Fruit fly (Drosophila melanogaster) whole organism, embryonic: ENCODE data around the gene beta'COP.

Source experiments
- CG10267 ChIP-seq: fragments of 200-800 bp; sonication (Bioruptor generic); optimal IDR thresholded peaks from 2 replicates; lab custom pipeline; 2018; ENCODE audit warnings: missing biosample characterization, mild to moderate bottlenecking, missing genetic modification characterization, moderate library complexity
- CG10431 ChIP-seq: fragments of 200-800 bp; sonication (Bioruptor generic); optimal IDR thresholded peaks from 3 replicates; lab custom pipeline; 2018; ENCODE audit warnings: missing biosample characterization, mild to moderate bottlenecking, missing genetic modification characterization
- CG12155 ChIP-seq: fragments of 200-800 bp; sonication (Bioruptor generic); optimal IDR thresholded peaks from 3 replicates; lab custom pipeline; 2016; ENCODE audit warnings: missing biosample characterization, missing genetic modification characterization
- CG14667 ChIP-seq: fragments of 200-800 bp; sonication (Bioruptor generic); IDR thresholded peaks from 2 replicates; pipeline ENCODE4 v1.3.6; 2022; ENCODE audit warnings: missing biosample characterization, missing genetic modification characterization
- CG14710 ChIP-seq: fragments of 200-800 bp; sonication (Bioruptor generic); optimal IDR thresholded peaks from 3 replicates; lab custom pipeline; 2019; ENCODE audit warnings: missing biosample characterization, mild to moderate bottlenecking, missing genetic modification characterization, moderate library complexity
- CG15011 ChIP-seq: fragments of 200-800 bp; sonication (Bioruptor generic); optimal IDR thresholded peaks from 3 replicates; lab custom pipeline; 2018; ENCODE audit warnings: missing biosample characterization, mild to moderate bottlenecking, missing genetic modification characterization
- CG15696 ChIP-seq: fragments of 200-800 bp; sonication (Bioruptor generic); optimal IDR thresholded peaks from 2 replicates; lab custom pipeline; 2019; ENCODE audit warnings: missing biosample characterization, mild to moderate bottlenecking, missing genetic modification characterization, moderate library complexity
- CG1832 ChIP-seq: fragments of 200-800 bp; sonication (Bioruptor generic); optimal IDR thresholded peaks from 2 replicates; lab custom pipeline; 2017; ENCODE audit warnings: missing biosample characterization, mild to moderate bottlenecking, missing genetic modification characterization, inconsistent platforms
- CG18619 ChIP-seq: fragments of 200-800 bp; sonication (Bioruptor generic); optimal IDR thresholded peaks from 3 replicates; lab custom pipeline; 2017; ENCODE audit warnings: missing biosample characterization, mild to moderate bottlenecking, missing genetic modification characterization
- CG2678 ChIP-seq: fragments of 200-800 bp; sonication (Bioruptor generic); optimal IDR thresholded peaks from 3 replicates; lab custom pipeline; 2019; ENCODE audit warnings: missing biosample characterization, mild to moderate bottlenecking, missing genetic modification characterization, moderate library complexity
- CG30020 ChIP-seq: fragments of 200-800 bp; optimal IDR thresholded peaks from 2 replicates; lab custom pipeline; 2019; ENCODE audit warnings: missing biosample characterization, mild to moderate bottlenecking, missing genetic modification characterization, moderate library complexity
- CG3163 ChIP-seq: fragments of 200-800 bp; sonication (Bioruptor generic); optimal IDR thresholded peaks from 3 replicates; lab custom pipeline; 2016; ENCODE audit warnings: missing biosample characterization, missing genetic modification characterization
- CG32532 ChIP-seq: fragments of 200-800 bp; sonication (Bioruptor generic); IDR thresholded peaks from 2 replicates; pipeline ENCODE4 v1.3.6; 2022; ENCODE audit warnings: missing biosample characterization, missing genetic modification characterization
- CG4820 ChIP-seq: fragments of 200-800 bp; sonication (Bioruptor generic); optimal IDR thresholded peaks from 3 replicates; lab custom pipeline; 2016; ENCODE audit warnings: missing biosample characterization, missing genetic modification characterization
- CG5953 ChIP-seq: fragments of 200-800 bp; sonication (Bioruptor generic); IDR thresholded peaks from 2 replicates; pipeline ENCODE4 v1.3.6; 2022; ENCODE audit warnings: missing biosample characterization, missing genetic modification characterization
- CG6854 ChIP-seq: fragments of 200-800 bp; sonication (Bioruptor generic); optimal IDR thresholded peaks from 3 replicates; lab custom pipeline; 2017; ENCODE audit warnings: missing biosample characterization, mild to moderate bottlenecking, missing genetic modification characterization
- CG7839 ChIP-seq: fragments of 200-800 bp; sonication (Bioruptor generic); optimal IDR thresholded peaks from 3 replicates; lab custom pipeline; 2018; ENCODE audit warnings: missing biosample characterization, mild to moderate bottlenecking, missing genetic modification characterization, moderate library complexity
- CG9215 ChIP-seq: fragments of 200-800 bp; sonication (Bioruptor generic); IDR thresholded peaks from 2 replicates; pipeline ENCODE4 v1.3.6; 2022; ENCODE audit warnings: missing biosample characterization, missing genetic modification characterization
- CG9437 ChIP-seq: fragments of 200-800 bp; sonication (Bioruptor generic); optimal IDR thresholded peaks from 2 replicates; lab custom pipeline; 2018; ENCODE audit warnings: missing biosample characterization, mild to moderate bottlenecking, missing genetic modification characterization
- CG9727 ChIP-seq: fragments of 200-800 bp; sonication (Bioruptor generic); optimal IDR thresholded peaks from 3 replicates; lab custom pipeline; 2017; ENCODE audit warnings: missing biosample characterization, mild to moderate bottlenecking, missing genetic modification characterization
- CHES-1-like ChIP-seq: fragments of 200-800 bp; sonication (Bioruptor generic); optimal IDR thresholded peaks from 2 replicates; lab custom pipeline; 2016; ENCODE audit warnings: missing biosample characterization, missing genetic modification characterization
- D19A ChIP-seq: fragments of 200-800 bp; optimal IDR thresholded peaks from 3 replicates; lab custom pipeline; 2019; ENCODE audit warnings: missing biosample characterization, mild to moderate bottlenecking, missing genetic modification characterization, moderate library complexity
- Dref ChIP-seq: fragments of 200-800 bp; sonication (Bioruptor generic); IDR thresholded peaks from 2 replicates; pipeline ENCODE4 v1.3.6; 2022; ENCODE audit warnings: missing biosample characterization, missing genetic modification characterization
- Ets65A ChIP-seq: fragments of 200-800 bp; sonication (Bioruptor generic); peaks from one replicate; lab custom pipeline; 2016; ENCODE audit warnings: missing biosample characterization, missing genetic modification characterization
- GATAe ChIP-seq: fragments of 200-800 bp; sonication (Bioruptor generic); conservative IDR thresholded peaks from 2 replicates; pipeline ENCODE4 v1.3.6; 2022; ENCODE audit warnings: missing biosample characterization, missing genetic modification characterization
- HHEX ChIP-seq: fragments of 200-800 bp; sonication (Bioruptor generic); optimal IDR thresholded peaks from 3 replicates; lab custom pipeline; 2017; ENCODE audit warnings: missing biosample characterization, mild to moderate bottlenecking, missing genetic modification characterization, missing genetic modification reagents
- MBD-R2 ChIP-seq: fragments of 200-800 bp; sonication (Bioruptor generic); IDR thresholded peaks from 2 replicates; pipeline ENCODE4 v1.3.6; 2022; ENCODE audit warnings: missing biosample characterization, missing genetic modification characterization
- Med ChIP-seq: fragments of 200-800 bp; sonication (Bioruptor generic); peaks from one replicate; lab custom pipeline; 2016; ENCODE audit warnings: missing biosample characterization, missing genetic modification characterization, mild to moderate bottlenecking, inconsistent platforms, moderate library complexity
- Mes4 ChIP-seq: fragments of 200-800 bp; sonication (Bioruptor generic); optimal IDR thresholded peaks from 2 replicates; lab custom pipeline; 2016; ENCODE audit warnings: missing biosample characterization, missing genetic modification characterization
- NC2β ChIP-seq: fragments of 200-800 bp; sonication (Bioruptor generic); optimal IDR thresholded peaks from 2 replicates; lab custom pipeline; 2016; ENCODE audit warnings: missing biosample characterization, missing genetic modification characterization
- Optix ChIP-seq: fragments of 200-800 bp; sonication (Bioruptor generic); IDR thresholded peaks from 3 replicates; pipeline ENCODE4 v1.3.6; 2022; ENCODE audit warnings: missing biosample characterization, missing genetic modification characterization
- cwo ChIP-seq: fragments of 200-800 bp; sonication (Bioruptor generic); optimal IDR thresholded peaks from 3 replicates; lab custom pipeline; 2017; ENCODE audit warnings: missing biosample characterization, missing genetic modification characterization, mild to moderate bottlenecking, moderate library complexity, missing genetic modification reagents
- eve ChIP-seq, 2 experiments: fragments of >200 bp; optimal IDR thresholded peaks; 2 replicates each; lab custom pipeline; 2017; ENCODE audit warnings: missing biosample characterization in 2 of 2, missing genetic modification characterization in 2 of 2
- gcm2 ChIP-seq: fragments of 200-800 bp; sonication (Bioruptor generic); optimal IDR thresholded peaks from 2 replicates; lab custom pipeline; 2016; ENCODE audit warnings: missing biosample characterization, missing genetic modification characterization
- grau ChIP-seq: fragments of 200-800 bp; optimal IDR thresholded peaks from 3 replicates; lab custom pipeline; 2019; ENCODE audit warnings: missing biosample characterization, mild to moderate bottlenecking, missing genetic modification characterization, moderate library complexity
- ham ChIP-seq: fragments of 200-800 bp; sonication (Bioruptor generic); IDR thresholded peaks from 2 replicates; pipeline ENCODE4 v1.3.6; 2022; ENCODE audit warnings: missing biosample characterization, missing genetic modification characterization
- hb ChIP-seq: fragments of 200-800 bp; sonication (Bioruptor generic); IDR thresholded peaks from 3 replicates; pipeline ENCODE4 v1.3.6; 2022; ENCODE audit warnings: missing biosample characterization, missing genetic modification characterization; ENCODE audit not compliant: partially characterized antibody
- kay ChIP-seq: fragments of 200-800 bp; sonication (Bioruptor generic); optimal IDR thresholded peaks from 2 replicates; lab custom pipeline; 2016; ENCODE audit warnings: missing biosample characterization, missing genetic modification characterization
- ken ChIP-seq: fragments of 200-800 bp; sonication (Bioruptor generic); IDR thresholded peaks from 3 replicates; pipeline ENCODE4 v1.3.6; 2022; ENCODE audit warnings: missing biosample characterization, missing genetic modification characterization
- klu ChIP-seq: fragments of 200-800 bp; sonication (Bioruptor generic); IDR thresholded peaks from 2 replicates; pipeline ENCODE4 v1.3.6; 2022; ENCODE audit warnings: missing biosample characterization, missing genetic modification characterization
- onecut ChIP-seq: fragments of 200-800 bp; sonication (Bioruptor generic); IDR thresholded peaks from 2 replicates; pipeline ENCODE4 v1.3.6; 2022; ENCODE audit warnings: missing biosample characterization, missing genetic modification characterization
- pan ChIP-seq, 4 experiments: fragments of >200 bp in 3 of 4; fragments of 200-800 bp in 1 of 4; sonication (Bioruptor generic) in 1 of 4; optimal IDR thresholded peaks in 3 of 4; IDR thresholded peaks in 1 of 4; 2 replicates each; pipeline versions ENCODE4 v1.3.6 to Lab custom; 2017 to 2022; ENCODE audit warnings: missing biosample characterization in 2 of 4, missing genetic modification characterization in 2 of 4, mixed read lengths in 1 of 4
- pho ChIP-seq: fragments of 200-800 bp; sonication (Bioruptor generic); optimal IDR thresholded peaks from 2 replicates; lab custom pipeline; 2016; ENCODE audit warnings: missing biosample characterization, missing genetic modification characterization
- ranshi ChIP-seq: fragments of 200-800 bp; sonication (Bioruptor generic); IDR thresholded peaks from 2 replicates; pipeline ENCODE4 v1.3.6; 2022; ENCODE audit warnings: missing biosample characterization, missing genetic modification characterization
- sens ChIP-seq: fragments of 200-800 bp; sonication (Bioruptor generic); peaks from one replicate; lab custom pipeline; 2016; ENCODE audit warnings: missing biosample characterization, missing genetic modification characterization
- shn ChIP-seq: fragments of 200-800 bp; sonication (Bioruptor generic); optimal IDR thresholded peaks from 3 replicates; lab custom pipeline; 2016; ENCODE audit warnings: missing biosample characterization, missing genetic modification characterization
- trh ChIP-seq: fragments of 200-800 bp; sonication (Bioruptor generic); optimal IDR thresholded peaks from 2 replicates; lab custom pipeline; 2016; ENCODE audit warnings: missing biosample characterization, missing genetic modification characterization
- tx ChIP-seq: fragments of 200-800 bp; sonication (Bioruptor generic); optimal IDR thresholded peaks from 2 replicates; lab custom pipeline; 2016; ENCODE audit warnings: missing biosample characterization, missing genetic modification characterization
- vnd ChIP-seq: fragments of 200-800 bp; sonication (Bioruptor generic); IDR thresholded peaks from 3 replicates; pipeline ENCODE4 v1.3.6; 2022; ENCODE audit warnings: missing biosample characterization, missing genetic modification characterization; ENCODE audit not compliant: partially characterized antibody
- zfh2 ChIP-seq: fragments of 200-800 bp; sonication (Bioruptor generic); optimal IDR thresholded peaks from 2 replicates; lab custom pipeline; 2016; ENCODE audit warnings: missing biosample characterization, missing genetic modification characterization

Gene beta'COP

DNA sequence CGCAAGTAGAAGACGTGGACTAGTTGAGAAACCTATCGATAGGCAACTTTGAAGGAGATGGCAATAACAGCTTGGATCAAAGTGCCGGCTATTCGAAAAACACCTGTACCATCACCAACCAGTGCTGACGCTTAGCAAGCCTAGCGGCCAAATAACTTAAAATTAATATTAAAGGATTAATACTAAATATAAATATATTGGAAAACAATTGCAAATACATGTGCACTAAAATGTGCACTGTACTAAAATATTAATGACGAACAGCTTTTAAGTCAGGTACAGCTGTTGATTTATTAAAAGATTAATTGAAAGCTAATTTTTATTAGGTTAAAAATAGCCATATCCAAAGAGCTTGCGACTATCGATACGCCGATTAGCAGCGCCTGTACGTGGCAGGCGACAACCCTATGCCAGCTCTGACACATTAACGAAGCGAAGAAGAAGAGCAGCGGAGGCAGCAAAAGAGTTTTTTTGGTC lies at the start of gene beta'COP, which contains the start of gene CG9302 (continued):
- TF ChIP-seq tx, result peak; percentile 5
- peak in 1 of 2 experiments; percentile 72 for TF ChIP-seq pan (optimal IDR thresholded peaks at IDR 0.05; lab: Kevin White, UChicago)
- peak; percentile 47 to 72 for TF ChIP-seq pan (GFP tag; optimal IDR thresholded peaks at IDR 0.05 in 1 of 2, IDR thresholded peaks at IDR 0.05 in 1 of 2)
- TF ChIP-seq onecut (GFP tag; lab: Robert Waterston, UW), result 0 out of 2 replicates have a peak, but pooled peaks have one; percentile 17
- no peak for TF ChIP-seq NC2β (GFP tag; lab: Kevin White, UChicago)
- 0 out of 2 replicates have a peak, but pooled peaks have one; percentile 35 for TF ChIP-seq ranshi (GFP tag; lab: Robert Waterston, UW)
- peak; percentile 79 for TF ChIP-seq CG15696 (tag; lab: Kevin White, UChicago)
- TF ChIP-seq vnd (GFP tag; lab: Robert Waterston, UW), result peak; percentile 72; the same call in 2 of the 3 replicates
- TF ChIP-seq trh (GFP tag; lab: Kevin White, UChicago), result no peak
- TF ChIP-seq zfh2, result peak; percentile 64
- TF ChIP-seq gcm2 (GFP tag; lab: Kevin White, UChicago), result no peak
- no peak for TF ChIP-seq cwo (GFP tag; lab: Kevin White, UChicago)
- TF ChIP-seq Optix (GFP tag; lab: Robert Waterston, UW), result no peak
- no peak for TF ChIP-seq CG5953 (GFP tag; lab: Robert Waterston, UW)
- TF ChIP-seq Med, result peak; percentile 84
- peak; percentile 86 for TF ChIP-seq sens (GFP tag; lab: Kevin White, UChicago)
- TF ChIP-seq CG4820 (GFP tag; lab: Kevin White, UChicago), result peak; percentile 46
- peak; percentile 66 for TF ChIP-seq MBD-R2 (GFP tag; lab: Robert Waterston, UW)
- TF ChIP-seq CG10267 (tag; lab: Kevin White, UChicago), result peak; percentile 70
- TF ChIP-seq CG18619, result peak; percentile 68
- TF ChIP-seq CG12155, result peak; percentile 77
- TF ChIP-seq D19A (tag; lab: Kevin White, UChicago), result no peak
- peak; percentile 68 for TF ChIP-seq Dref (GFP tag; lab: Robert Waterston, UW)
- TF ChIP-seq hb (GFP tag; lab: Robert Waterston, UW), result 0 out of 3 replicates have a peak, but pooled peaks have one; percentile 21
- TF ChIP-seq CG2678, result no peak
- TF ChIP-seq CG15011 (GFP tag; lab: Kevin White, UChicago), result no peak
- TF ChIP-seq grau (tag; lab: Kevin White, UChicago), result peak; percentile 81
- TF ChIP-seq CG14710 (tag; lab: Kevin White, UChicago), result peak; percentile 81
- TF ChIP-seq klu (GFP tag; lab: Robert Waterston, UW), result peak; percentile 73; the same call in 1 of the 2 replicates
- no peak for TF ChIP-seq CG1832 (GFP tag; lab: Kevin White, UChicago)
- 0 out of 2 replicates have a peak, but pooled peaks have one; percentile 12 for TF ChIP-seq ham (GFP tag; lab: Robert Waterston, UW)
- no peak for TF ChIP-seq CG14667 (GFP tag; lab: Robert Waterston, UW)
- no peak for TF ChIP-seq CG6854
- peak; percentile 9 for TF ChIP-seq shn (GFP tag; lab: Kevin White, UChicago)
- TF ChIP-seq ken (GFP tag; lab: Robert Waterston, UW), result peak; percentile 71; the same call in 2 of the 3 replicates
- peak; percentile 50 for TF ChIP-seq pho
- TF ChIP-seq CG32532 (GFP tag; lab: Robert Waterston, UW), result peak; percentile 46
- TF ChIP-seq CG7839 (tag; lab: Kevin White, UChicago), result peak; percentile 75
- no peak for TF ChIP-seq CG3163
- TF ChIP-seq GATAe, result no peak
- TF ChIP-seq Ets65A (GFP tag; lab: Kevin White, UChicago), result peak; percentile 93
- no peak for TF ChIP-seq eve (GFP tag; optimal IDR thresholded peaks at IDR 0.05; lab: Kevin White, UChicago)
- peak; percentile 60 for TF ChIP-seq CG9437 (GFP tag; lab: Kevin White, UChicago)
- TF ChIP-seq CHES-1-like, result peak; percentile 59
- peak; percentile 74 for TF ChIP-seq CG9215 (GFP tag; lab: Robert Waterston, UW)
- TF ChIP-seq HHEX (GFP tag; lab: Kevin White, UChicago), result peak; percentile 54
- peak; percentile 17 for TF ChIP-seq CG10431 (GFP tag; lab: Kevin White, UChicago)
- TF ChIP-seq Mes4 (GFP tag; lab: Kevin White, UChicago), result no peak
- TF ChIP-seq CG9727, result peak; percentile 78
- peak; percentile 75 for TF ChIP-seq kay (GFP tag; lab: Kevin White, UChicago)
- TF ChIP-seq CG30020 (tag; lab: Kevin White, UChicago), result peak; percentile 69
